Fruit fly (Drosophila melanogaster): ENCODE data around the gene Fbxl4.

DNA sequence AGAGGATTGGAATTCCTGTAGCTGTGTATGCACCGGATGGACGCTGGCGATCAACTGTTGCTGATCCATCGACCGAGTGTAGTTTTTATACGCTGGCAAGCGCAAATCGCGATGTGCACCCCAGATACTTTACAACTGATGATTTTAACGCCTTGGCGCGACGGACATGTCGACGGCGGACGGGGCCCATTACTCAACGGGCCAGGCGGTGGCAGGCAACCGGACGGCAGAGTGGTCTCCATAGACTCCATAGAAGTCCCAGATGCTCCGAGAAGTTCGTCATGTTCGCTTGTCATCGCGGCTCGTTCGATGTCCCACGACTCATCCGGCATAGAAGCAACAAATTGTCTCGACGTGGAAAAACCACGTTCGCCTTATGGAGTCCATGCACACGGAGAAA is 45.8 kb downstream of the Fbxl4 start, which contains the start of gene CG13403:
- no peak for TF ChIP-seq dac (GFP tag; optimal IDR thresholded peaks at IDR 0.05)
- TF ChIP-seq CG9139 (GFP tag; optimal IDR thresholded peaks at IDR 0.05): no peak
- no peak for TF ChIP-seq Blimp-1 (GFP tag; optimal IDR thresholded peaks at IDR 0.05)
- TF ChIP-seq CG15336 (GFP tag; IDR thresholded peaks at IDR 0.05): no peak
- TF ChIP-seq CG6854 (GFP tag; optimal IDR thresholded peaks at IDR 0.05): no peak
- TF ChIP-seq CG16779 (tag; optimal IDR thresholded peaks at IDR 0.05): no peak

Data from whole organism, prepupa.